Worm (Caenorhabditis elegans): ENCODE results near the gene R107.5.

DNA sequence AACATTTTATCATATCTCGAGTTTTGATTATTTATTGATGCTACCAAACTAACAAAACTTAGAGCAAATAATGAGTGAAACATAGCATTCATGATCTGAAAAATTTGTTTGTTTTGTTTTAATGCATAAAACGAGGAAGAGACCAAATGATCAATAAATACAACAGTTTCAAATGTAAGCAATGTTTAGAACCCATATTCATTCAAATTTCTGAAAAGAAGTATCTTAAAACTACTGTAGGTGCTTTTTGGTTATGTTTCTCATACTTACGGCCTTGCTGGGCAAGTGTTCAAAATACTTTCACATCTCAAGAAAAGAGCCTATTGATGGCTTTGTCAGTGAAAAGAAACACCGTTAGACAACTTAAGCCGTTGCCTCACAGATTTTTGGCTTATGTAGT, 24.1 kb upstream of the R107.5 start, which contains the start of gene F02A9.1:
- TF ChIP-seq B0310.2 (tag; optimal IDR thresholded peaks at IDR 0.05) (no peak), hmg-4 (GFP tag; optimal IDR thresholded peaks at IDR 0.05) (no peak), tra-4 (tag; optimal IDR thresholded peaks at IDR 0.05) (no peak), sea-1 (GFP tag; conservative IDR thresholded peaks at IDR 0.05) (no peak), flt-1 (GFP tag; IDR thresholded peaks at IDR 0.05) (no peak), ceh-13 (GFP tag; optimal IDR thresholded peaks at IDR 0.05) (no peak), hmbx-1 (tag; optimal IDR thresholded peaks at IDR 0.05) (no peak), aly-1 (tag; optimal IDR thresholded peaks at IDR 0.05) (no peak), ama-1 (optimal IDR thresholded peaks at IDR 0.05) (no peak), scrt-1 (GFP tag; IDR thresholded peaks at IDR 0.05) (no peak)
